Worm (Caenorhabditis elegans): ENCODE results near the gene T21D12.11.

DNA sequence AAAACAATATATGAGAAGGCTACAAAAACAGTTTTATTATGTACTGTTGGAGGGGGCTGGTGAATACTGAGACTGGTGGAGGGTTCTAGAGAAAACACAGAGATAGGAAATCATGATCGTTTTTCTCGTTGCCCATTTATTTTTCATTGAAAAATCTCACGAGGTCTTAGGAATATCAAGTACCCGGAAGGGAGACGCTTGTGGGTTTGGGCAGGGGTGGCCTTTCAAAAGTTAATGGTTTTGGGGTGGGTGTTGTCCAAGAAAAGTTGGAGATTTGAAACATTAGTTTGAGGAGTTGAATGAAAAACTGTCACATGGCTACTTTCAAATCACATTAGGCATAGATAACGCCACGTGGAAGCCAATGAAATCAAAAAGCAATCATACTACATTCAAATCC lies 25.5 kb downstream of the T21D12.11 start:
- TF ChIP-seq mec-3 (tag; optimal IDR thresholded peaks at IDR 0.05; ENCODE audit: borderline replicate concordance) (no peak), ets-4 (tag; optimal IDR thresholded peaks at IDR 0.05) (no peak), tbx-2 (tag; optimal IDR thresholded peaks at IDR 0.05) (no peak), C08G9.2 (tag; optimal IDR thresholded peaks at IDR 0.05) (no peak), fax-1 (tag; optimal IDR thresholded peaks at IDR 0.05) (no peak), ceh-34 (tag; optimal IDR thresholded peaks at IDR 0.05) (no peak), sox-4 (tag; optimal IDR thresholded peaks at IDR 0.05) (no peak), hlh-30 (tag; optimal IDR thresholded peaks at IDR 0.05; ENCODE audit: insufficient read depth) (no peak), syd-9 (tag; optimal IDR thresholded peaks at IDR 0.05) (no peak), elt-2 (tag; optimal IDR thresholded peaks at IDR 0.05) (no peak)
